Worm (Caenorhabditis elegans): ENCODE measurements around the gene Y47D3A.32.
A peak's percentile ranks its signal among the peaks of the same experiment; 100 is the strongest.

Gene Y47D3A.32

ce11 chrIII:11236788-11237187, 15.4 kb upstream of the Y47D3A.32 start, which contains the start of the genes Y47D3A.14 and aakb-2 (continued):
- no peak for TF ChIP-seq pha-4 (tag; optimal IDR thresholded peaks at IDR 0.05)
- no peak for TF ChIP-seq pha-2 (tag; optimal IDR thresholded peaks at IDR 0.05)
- peak; percentile 56 for TF ChIP-seq K09A11.1 (tag; optimal IDR thresholded peaks at IDR 0.05; ENCODE audit: insufficient read depth)
- TF ChIP-seq hlh-15 (tag; optimal IDR thresholded peaks at IDR 0.05): no peak
- TF ChIP-seq ref-2 (tag; optimal IDR thresholded peaks at IDR 0.05): no peak
- TF ChIP-seq tbx-7 (tag; optimal IDR thresholded peaks at IDR 0.05): no peak
- TF ChIP-seq C38D4.7 (GFP tag; optimal IDR thresholded peaks at IDR 0.05): peak; percentile 44
- no peak for TF ChIP-seq ahr-1 (tag; optimal IDR thresholded peaks at IDR 0.05)
- TF ChIP-seq nfya-1 (tag; optimal IDR thresholded peaks at IDR 0.05): peak; percentile 45
- TF ChIP-seq gmeb-2 (tag; optimal IDR thresholded peaks at IDR 0.05): peak; percentile 10
- TF ChIP-seq che-1 (tag; optimal IDR thresholded peaks at IDR 0.05): peak; percentile 61
- TF ChIP-seq elt-4 (tag; optimal IDR thresholded peaks at IDR 0.05): no peak
- no peak for TF ChIP-seq lim-6 (tag; optimal IDR thresholded peaks at IDR 0.05)
- peak; percentile 31 for TF ChIP-seq ceh-2 (tag; optimal IDR thresholded peaks at IDR 0.05)
- TF ChIP-seq K02D7.2 (tag; optimal IDR thresholded peaks at IDR 0.05): no peak
- peak; percentile 10 for TF ChIP-seq ceh-48 (tag; optimal IDR thresholded peaks at IDR 0.05)

- TF ChIP-seq hlh-30 (tag; optimal IDR thresholded peaks at IDR 0.05; ENCODE audit: insufficient read depth): peak; percentile 21
- no peak for TF ChIP-seq ceh-14 (tag; optimal IDR thresholded peaks at IDR 0.05)
Measured at ce11 chrIII:11237741-11238140, 14.4 kb upstream of the Y47D3A.32 start.

ce11 chrIII:11238309-11238708, 13.9 kb upstream of the Y47D3A.32 start:
- TF ChIP-seq ceh-9 (tag; optimal IDR thresholded peaks at IDR 0.05): no peak
- peak; percentile 82 for TF ChIP-seq nfya-1 (tag; optimal IDR thresholded peaks at IDR 0.05)
- no peak for TF ChIP-seq hlh-30 (tag; optimal IDR thresholded peaks at IDR 0.05; ENCODE audit: insufficient read depth)
- no peak for TF ChIP-seq ttx-3 (tag; optimal IDR thresholded peaks at IDR 0.05)

- TF ChIP-seq F13H6.1 (tag; optimal IDR thresholded peaks at IDR 0.05) (no peak), unc-42 (tag; optimal IDR thresholded peaks at IDR 0.05) (no peak)
Measured at ce11 chrIII:11238790-11239189, 13.4 kb upstream of the Y47D3A.32 start.

- TF ChIP-seq ceh-31 (tag; optimal IDR thresholded peaks at IDR 0.05) (no peak), elt-2 (tag; optimal IDR thresholded peaks at IDR 0.05) (peak; percentile 51)
Measured at ce11 chrIII:11240776-11241175, 11.4 kb upstream of the Y47D3A.32 start.

- TF ChIP-seq unc-3 (GFP tag; conservative IDR thresholded peaks at IDR 0.05): no peak
- no peak for TF ChIP-seq unc-3 (tag; optimal IDR thresholded peaks at IDR 0.05)
- TF ChIP-seq ttx-3 (tag; optimal IDR thresholded peaks at IDR 0.05): no peak
- TF ChIP-seq F13H6.1 (tag; optimal IDR thresholded peaks at IDR 0.05): no peak
- no peak for TF ChIP-seq ahr-1 (tag; optimal IDR thresholded peaks at IDR 0.05)
- TF ChIP-seq nfya-1 (tag; optimal IDR thresholded peaks at IDR 0.05): no peak
- TF ChIP-seq ceh-31 (tag; optimal IDR thresholded peaks at IDR 0.05): no peak
- TF ChIP-seq pat-9 (tag; optimal IDR thresholded peaks at IDR 0.05): no peak
- TF ChIP-seq fkh-10 (GFP tag; optimal IDR thresholded peaks at IDR 0.05): no peak
- no peak for TF ChIP-seq sox-2 (GFP tag; IDR thresholded peaks at IDR 0.05)
- no peak for TF ChIP-seq unc-55 (GFP tag; optimal IDR thresholded peaks at IDR 0.05)
- no peak for TF ChIP-seq ceh-6 (GFP tag; optimal IDR thresholded peaks at IDR 0.05)
- no peak for TF ChIP-seq nhr-232 (tag; optimal IDR thresholded peaks at IDR 0.05)
Measured at ce11 chrIII:11241583-11242187, 10.5 kb upstream of the Y47D3A.32 start.
